Worm (Caenorhabditis elegans): Measurements from ENCODE around the gene F16G10.9.

DNA sequence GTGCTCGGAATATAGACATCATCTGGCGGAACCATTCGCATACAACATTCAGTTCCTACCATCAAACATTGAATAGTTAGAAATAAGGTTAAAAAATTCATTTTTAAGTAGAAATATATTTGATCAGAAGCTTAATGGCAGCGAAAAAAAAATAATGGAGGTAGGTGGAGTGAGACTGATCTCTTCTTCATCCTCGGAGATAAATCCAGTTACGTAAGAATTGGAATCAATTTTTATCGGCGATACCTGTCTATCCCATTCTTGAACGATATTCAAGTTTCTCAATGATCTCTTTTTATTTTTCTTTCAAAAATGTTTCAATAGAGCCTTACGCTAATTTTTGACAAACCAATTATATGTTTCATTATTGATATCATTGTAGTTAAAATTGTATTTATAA, at the start of gene F16G10.9:
- TF ChIP-seq unc-86 (tag; optimal IDR thresholded peaks at IDR 0.05) (no peak), C16A3.4 (tag; optimal IDR thresholded peaks at IDR 0.05) (no peak), elt-2 (tag; optimal IDR thresholded peaks at IDR 0.05) (no peak), mep-1 (tag; optimal IDR thresholded peaks at IDR 0.05) (no peak), nhr-76 (tag; optimal IDR thresholded peaks at IDR 0.05) (no peak), ztf-11 (tag; optimal IDR thresholded peaks at IDR 0.05) (no peak), fkh-10 (GFP tag; optimal IDR thresholded peaks at IDR 0.05) (no peak), ceh-82 (tag; optimal IDR thresholded peaks at IDR 0.05) (no peak), mab-9 (GFP tag; IDR thresholded peaks at IDR 0.05) (no peak), nhr-12 (tag; optimal IDR thresholded peaks at IDR 0.05) (no peak), skn-1 (tag; optimal IDR thresholded peaks at IDR 0.05) (no peak), nhr-28 (tag; optimal IDR thresholded peaks at IDR 0.05) (no peak), lin-13 (GFP tag; optimal IDR thresholded peaks at IDR 0.05) (no peak)

Measured in whole organism, L1 larva.